Fruit fly (Drosophila melanogaster) whole organism, embryonic: ENCODE measurements around the gene Ubc4.
A peak's percentile ranks its signal among the peaks of the same experiment; 100 is the strongest.

Source experiments
- B-H1 ChIP-seq: fragments of 200-800 bp; sonication (Bioruptor generic); IDR thresholded peaks from 3 replicates; pipeline ENCODE4 v1.3.6; 2022; ENCODE audit warnings: missing biosample characterization, missing genetic modification characterization
- CG12071 ChIP-seq: fragments of 200-800 bp; sonication (Bioruptor generic); optimal IDR thresholded peaks from 3 replicates; lab custom pipeline; 2018; ENCODE audit warnings: missing biosample characterization, mild to moderate bottlenecking, missing genetic modification characterization
- CG1602 ChIP-seq: fragments of 200-800 bp; sonication (Bioruptor generic); optimal IDR thresholded peaks from 3 replicates; lab custom pipeline; 2016; ENCODE audit warnings: missing biosample characterization, missing genetic modification characterization
- CG16813 ChIP-seq: fragments of 200-800 bp; sonication (Bioruptor generic); IDR thresholded peaks from 3 replicates; pipeline ENCODE4 v1.3.6; 2022; ENCODE audit warnings: missing biosample characterization, missing genetic modification characterization; ENCODE audit not compliant: partially characterized antibody
- CG17186 ChIP-seq: fragments of 200-800 bp; sonication (Bioruptor generic); optimal IDR thresholded peaks from 3 replicates; lab custom pipeline; 2017; ENCODE audit warnings: missing biosample characterization, missing genetic modification reagents, missing genetic modification characterization
- CG18599 ChIP-seq: fragments of 200-800 bp; sonication (Bioruptor generic); optimal IDR thresholded peaks from 3 replicates; lab custom pipeline; 2017; ENCODE audit warnings: missing biosample characterization, missing genetic modification characterization, mild to moderate bottlenecking, moderate library complexity, missing genetic modification reagents
- CG31224 ChIP-seq: fragments of 200-800 bp; sonication (Bioruptor generic); IDR thresholded peaks from 2 replicates; pipeline ENCODE4 v1.3.6; 2022; ENCODE audit warnings: missing biosample characterization, missing genetic modification characterization
- CG3995 ChIP-seq: fragments of 200-800 bp; sonication (Bioruptor generic); optimal IDR thresholded peaks from 3 replicates; lab custom pipeline; 2016; ENCODE audit warnings: missing biosample characterization, missing genetic modification characterization
- CG4282 ChIP-seq: fragments of 200-800 bp; sonication (Bioruptor generic); optimal IDR thresholded peaks from 2 replicates; lab custom pipeline; 2016; ENCODE audit warnings: missing biosample characterization, missing genetic modification characterization
- CG4360 ChIP-seq: fragments of 200-800 bp; sonication (Bioruptor generic); IDR thresholded peaks from 2 replicates; pipeline ENCODE4 v1.3.6; 2022; ENCODE audit warnings: missing biosample characterization, missing genetic modification characterization
- CG7745 ChIP-seq: fragments of 200-800 bp; sonication (Bioruptor generic); optimal IDR thresholded peaks from 2 replicates; lab custom pipeline; 2018; ENCODE audit warnings: missing biosample characterization, mild to moderate bottlenecking, missing genetic modification characterization, moderate library complexity
- CG7786 ChIP-seq: fragments of 200-800 bp; sonication (Bioruptor generic); optimal IDR thresholded peaks from 2 replicates; lab custom pipeline; 2016; ENCODE audit warnings: missing biosample characterization, missing genetic modification characterization
- CG9609 ChIP-seq: fragments of 200-800 bp; sonication (Bioruptor generic); optimal IDR thresholded peaks from 3 replicates; lab custom pipeline; 2016; ENCODE audit warnings: missing biosample characterization, missing genetic modification characterization
- Camta ChIP-seq: fragments of 200-800 bp; sonication (Bioruptor generic); optimal IDR thresholded peaks from 2 replicates; lab custom pipeline; 2016; ENCODE audit warnings: missing biosample characterization, missing genetic modification characterization
- Dek ChIP-seq: fragments of 200-800 bp; sonication (Bioruptor generic); optimal IDR thresholded peaks from 3 replicates; lab custom pipeline; 2019; ENCODE audit warnings: missing biosample characterization, mild to moderate bottlenecking, missing genetic modification characterization, moderate library complexity
- Dfd ChIP-seq, 2 experiments: fragments of >200 bp; optimal IDR thresholded peaks; 2 replicates each; lab custom pipeline; 2017; ENCODE audit warnings: missing biosample characterization in 2 of 2, missing genetic modification characterization in 2 of 2
- Dip2 ChIP-seq: fragments of 200-800 bp; sonication (Bioruptor generic); IDR thresholded peaks from 2 replicates; pipeline ENCODE4 v1.3.6; 2022; ENCODE audit warnings: missing biosample characterization, missing genetic modification characterization
- Ets65A ChIP-seq: fragments of 200-800 bp; sonication (Bioruptor generic); peaks from one replicate; lab custom pipeline; 2016; ENCODE audit warnings: missing biosample characterization, missing genetic modification characterization
- HLH3B ChIP-seq: fragments of 200-800 bp; sonication (Bioruptor generic); IDR thresholded peaks from 2 replicates; pipeline ENCODE4 v1.3.6; 2022; ENCODE audit warnings: missing biosample characterization, missing genetic modification characterization
- Hr39 ChIP-seq: fragments of >200 bp; optimal IDR thresholded peaks from 2 replicates; lab custom pipeline; 2017
- Lhr ChIP-seq: fragments of 200-800 bp; sonication (Bioruptor generic); optimal IDR thresholded peaks from 3 replicates; lab custom pipeline; 2017; ENCODE audit warnings: mild to moderate bottlenecking, missing biosample characterization, missing genetic modification reagents, missing genetic modification characterization
- MBD-R2 ChIP-seq: fragments of 200-800 bp; sonication (Bioruptor generic); IDR thresholded peaks from 2 replicates; pipeline ENCODE4 v1.3.6; 2022; ENCODE audit warnings: missing biosample characterization, missing genetic modification characterization
- Med ChIP-seq: fragments of 200-800 bp; sonication (Bioruptor generic); peaks from one replicate; lab custom pipeline; 2016; ENCODE audit warnings: missing biosample characterization, missing genetic modification characterization, mild to moderate bottlenecking, inconsistent platforms, moderate library complexity
- Myb ChIP-seq: fragments of 200-800 bp; sonication (Bioruptor generic); optimal IDR thresholded peaks from 2 replicates; lab custom pipeline; 2016; ENCODE audit warnings: missing biosample characterization, missing genetic modification characterization
- NFAT ChIP-seq: fragments of 200-800 bp; sonication (Bioruptor generic); IDR thresholded peaks from 2 replicates; pipeline ENCODE4 v1.3.6; 2022; ENCODE audit warnings: missing biosample characterization, missing genetic modification characterization
- Rx ChIP-seq: fragments of 200-800 bp; sonication (Bioruptor generic); IDR thresholded peaks from 2 replicates; pipeline ENCODE4 v1.3.6; 2022; ENCODE audit warnings: missing biosample characterization, missing genetic modification characterization
- Sry-δ ChIP-seq: fragments of 200-800 bp; sonication (Bioruptor generic); optimal IDR thresholded peaks from 2 replicates; lab custom pipeline; 2016; ENCODE audit warnings: missing biosample characterization, missing genetic modification characterization
- Trl ChIP-seq, 3 experiments: fragments of >200 bp in 2 of 3; fragments of 200-800 bp in 1 of 3; sonication (Bioruptor generic) in 1 of 3; optimal IDR thresholded peaks; 2 replicates in 1 of 3; 3 replicates in 2 of 3; lab custom pipeline; 2016 to 2017; ENCODE audit warnings: missing biosample characterization in 1 of 3, missing genetic modification characterization in 1 of 3
- bsh ChIP-seq, 2 experiments: fragments of 200-800 bp; sonication (Bioruptor generic); optimal IDR thresholded peaks; 2 replicates each; lab custom pipeline; 2017 to 2018; ENCODE audit warnings: mild to moderate bottlenecking in 2 of 2, missing biosample characterization in 2 of 2, missing genetic modification characterization in 2 of 2, moderate library complexity in 1 of 2
- btn ChIP-seq: fragments of 200-800 bp; sonication (Bioruptor generic); optimal IDR thresholded peaks from 2 replicates; lab custom pipeline; 2016; ENCODE audit warnings: missing biosample characterization, missing genetic modification characterization
- cad ChIP-seq: fragments of >200 bp; optimal IDR thresholded peaks from 2 replicates; lab custom pipeline; 2017; ENCODE audit warnings: missing biosample characterization, missing genetic modification characterization
- esg ChIP-seq: fragments of 200-800 bp; sonication (Bioruptor generic); conservative IDR thresholded peaks from 2 replicates; pipeline ENCODE4 v1.3.6; 2022; ENCODE audit warnings: missing biosample characterization, missing genetic modification characterization
- grn ChIP-seq: fragments of 200-800 bp; sonication (Bioruptor generic); optimal IDR thresholded peaks from 3 replicates; lab custom pipeline; 2017; ENCODE audit warnings: missing biosample characterization, missing genetic modification characterization
- gsb ChIP-seq: fragments of 200-800 bp; sonication (Bioruptor generic); IDR thresholded peaks from 2 replicates; pipeline ENCODE4 v1.3.6; 2022; ENCODE audit warnings: missing biosample characterization, missing genetic modification characterization
- jigr1 ChIP-seq: fragments of 200-800 bp; sonication (Bioruptor generic); IDR thresholded peaks from 3 replicates; pipeline ENCODE4 v1.3.6; 2022; ENCODE audit warnings: missing biosample characterization, missing genetic modification characterization
- kni ChIP-seq: fragments of 200-800 bp; sonication (Bioruptor generic); optimal IDR thresholded peaks from 3 replicates; lab custom pipeline; 2017; ENCODE audit warnings: mild to moderate bottlenecking, missing biosample characterization, missing genetic modification reagents, missing genetic modification characterization
- lmd ChIP-seq: fragments of 200-800 bp; sonication (Bioruptor generic); IDR thresholded peaks from 2 replicates; pipeline ENCODE4 v1.3.6; 2022; ENCODE audit warnings: missing biosample characterization, missing genetic modification characterization
- mam ChIP-seq: fragments of 200-800 bp; sonication (Bioruptor generic); optimal IDR thresholded peaks from 3 replicates; lab custom pipeline; 2016; ENCODE audit warnings: missing biosample characterization, missing genetic modification characterization
- nom ChIP-seq: fragments of 200-800 bp; sonication (Bioruptor generic); optimal IDR thresholded peaks from 2 replicates; lab custom pipeline; 2017; ENCODE audit warnings: missing biosample characterization, missing genetic modification characterization, mild to moderate bottlenecking, moderate library complexity, missing genetic modification reagents
- pan ChIP-seq, 4 experiments: fragments of >200 bp in 3 of 4; fragments of 200-800 bp in 1 of 4; sonication (Bioruptor generic) in 1 of 4; optimal IDR thresholded peaks in 3 of 4; IDR thresholded peaks in 1 of 4; 2 replicates each; pipeline versions ENCODE4 v1.3.6 to Lab custom; 2017 to 2022; ENCODE audit warnings: missing biosample characterization in 2 of 4, missing genetic modification characterization in 2 of 4, mixed read lengths in 1 of 4
- row ChIP-seq: fragments of 200-800 bp; sonication (Bioruptor generic); IDR thresholded peaks from 3 replicates; pipeline ENCODE4 v1.3.6; 2022; ENCODE audit warnings: missing biosample characterization, missing genetic modification characterization
- scrt ChIP-seq: fragments of 200-800 bp; sonication (Bioruptor generic); optimal IDR thresholded peaks from 2 replicates; lab custom pipeline; 2018; ENCODE audit warnings: missing biosample characterization, mild to moderate bottlenecking, missing genetic modification characterization, moderate library complexity
- sisA ChIP-seq: fragments of 200-800 bp; sonication (Bioruptor generic); IDR thresholded peaks from 2 replicates; pipeline ENCODE4 v1.3.6; 2022; ENCODE audit warnings: missing biosample characterization, missing genetic modification characterization
- slou ChIP-seq: fragments of 200-800 bp; sonication (Bioruptor generic); optimal IDR thresholded peaks from 3 replicates; lab custom pipeline; 2016; ENCODE audit warnings: missing biosample characterization, missing genetic modification characterization
- sqz ChIP-seq: fragments of 200-800 bp; sonication (Bioruptor generic); optimal IDR thresholded peaks from 3 replicates; lab custom pipeline; 2018; ENCODE audit warnings: missing biosample characterization, mild to moderate bottlenecking, missing genetic modification characterization
- tup ChIP-seq: fragments of 200-800 bp; sonication (Bioruptor generic); optimal IDR thresholded peaks from 2 replicates; lab custom pipeline; 2016; ENCODE audit warnings: missing biosample characterization, mild to moderate bottlenecking, missing genetic modification characterization, moderate library complexity
- z ChIP-seq: fragments of 200-800 bp; sonication (Bioruptor generic); IDR thresholded peaks from 3 replicates; pipeline ENCODE4 v1.3.6; 2022; ENCODE audit warnings: missing biosample characterization, missing genetic modification characterization
- zfh1 ChIP-seq: fragments of 200-800 bp; sonication (Bioruptor generic); IDR thresholded peaks from 3 replicates; pipeline ENCODE4 v1.3.6; 2022; ENCODE audit warnings: missing biosample characterization, missing genetic modification characterization

Gene Ubc4

DNA sequence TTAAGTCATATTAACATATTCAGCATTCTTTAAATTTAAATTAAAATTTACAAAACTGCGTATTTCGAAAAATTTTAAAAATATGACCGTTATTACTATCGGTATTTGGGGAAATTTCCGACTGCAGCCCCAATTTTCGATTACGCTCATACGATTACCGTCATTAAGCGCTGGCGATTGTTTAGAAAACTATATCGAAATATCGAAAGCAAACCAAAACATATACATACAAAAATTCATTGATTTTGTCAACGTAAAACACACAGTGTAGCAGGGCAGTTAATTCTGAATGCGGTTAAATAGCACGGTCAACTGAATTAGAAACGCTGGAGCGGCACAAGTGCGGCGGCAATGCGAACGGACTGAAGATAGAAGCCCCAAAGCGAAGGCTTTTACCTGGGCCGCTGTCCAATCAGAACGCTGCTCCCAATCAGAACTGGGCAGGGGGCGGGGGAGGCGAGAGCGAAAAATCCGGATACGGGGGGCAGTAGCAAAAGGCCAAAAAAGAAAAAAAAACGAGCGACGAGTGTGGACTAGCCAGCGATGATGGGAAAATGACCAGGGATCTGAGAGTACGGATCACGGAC is 6.1 kb downstream of the Ubc4 start, which contains the start of gene CG16711 (continued):
- TF ChIP-seq bsh (GFP tag; optimal IDR thresholded peaks at IDR 0.05; lab: Kevin White, UChicago) (no peak), Sry-δ (GFP tag; lab: Kevin White, UChicago) (peak; percentile 76), kni (no peak), pan (optimal IDR thresholded peaks at IDR 0.05; lab: Kevin White, UChicago) (no peak), pan (GFP tag; optimal IDR thresholded peaks at IDR 0.05 in 1 of 2, IDR thresholded peaks at IDR 0.05 in 1 of 2) (no peak), sisA (GFP tag; lab: Robert Waterston, UW) (no peak), Dip2 (GFP tag; lab: Robert Waterston, UW) (no peak), zfh1 (0 out of 3 replicates have a peak, but pooled peaks have one; percentile 21), Trl (optimal IDR thresholded peaks at IDR 0.05; lab: Kevin White, UChicago) (no peak), Trl (GFP tag; optimal IDR thresholded peaks at IDR 0.05; lab: Kevin White, UChicago) (no peak), CG17186 (GFP tag; lab: Kevin White, UChicago) (no peak), CG12071 (GFP tag; lab: Kevin White, UChicago) (no peak), cad (GFP tag; lab: Kevin White, UChicago) (no peak), tup (no peak), CG4360 (GFP tag; lab: Robert Waterston, UW) (no peak), mam (GFP tag; lab: Kevin White, UChicago) (no peak), Dek (tag; lab: Kevin White, UChicago) (no peak), CG3995 (GFP tag; lab: Kevin White, UChicago) (no peak), esg (GFP tag; lab: Robert Waterston, UW) (no peak), CG4282 (GFP tag; lab: Kevin White, UChicago) (no peak), CG18599 (GFP tag; lab: Kevin White, UChicago) (no peak), CG31224 (GFP tag; lab: Robert Waterston, UW) (no peak), z (GFP tag; lab: Robert Waterston, UW) (no peak), CG7786 (GFP tag; lab: Kevin White, UChicago) (no peak), btn (GFP tag; lab: Kevin White, UChicago) (no peak), Rx (no peak), NFAT (GFP tag; lab: Robert Waterston, UW) (no peak), slou (no peak), grn (GFP tag; lab: Kevin White, UChicago) (no peak), scrt (no peak), Lhr (GFP tag; lab: Kevin White, UChicago) (no peak), Camta (GFP tag; lab: Kevin White, UChicago) (no peak), Hr39 (lab: Kevin White, UChicago) (no peak), CG7745 (tag; lab: Kevin White, UChicago) (no peak), jigr1 (GFP tag; lab: Robert Waterston, UW) (no peak), Dfd (GFP tag; optimal IDR thresholded peaks at IDR 0.05; lab: Kevin White, UChicago) (no peak), CG16813 (GFP tag; lab: Robert Waterston, UW) (peak; percentile 87), nom (GFP tag; lab: Kevin White, UChicago) (no peak), CG1602 (GFP tag; lab: Kevin White, UChicago) (no peak), MBD-R2 (GFP tag; lab: Robert Waterston, UW) (peak; percentile 71; the same call in 1 of the 2 replicates)

DNA sequence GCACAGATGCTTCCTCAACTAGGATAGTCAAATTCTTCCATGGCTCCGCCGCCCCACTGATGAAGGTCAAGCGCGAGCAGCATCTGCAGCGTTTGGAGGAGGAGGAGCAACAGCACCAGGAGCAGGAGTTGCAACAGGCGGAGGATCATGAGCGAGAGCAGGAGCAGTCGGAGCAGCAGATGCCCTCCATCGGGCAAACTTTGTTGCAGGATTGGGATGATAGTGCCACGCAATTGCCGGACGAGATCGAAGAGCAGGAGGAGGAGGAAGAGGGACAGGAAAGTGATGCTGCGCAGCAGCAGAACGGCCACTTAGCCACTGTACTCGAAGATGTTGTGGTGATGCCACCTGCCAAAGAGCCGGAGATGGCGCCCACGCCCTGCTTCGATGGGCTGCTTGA is 7.5 kb downstream of the Ubc4 start:
- TF ChIP-seq lmd (GFP tag; lab: Robert Waterston, UW) (no peak), sqz (no peak), HLH3B (GFP tag; lab: Robert Waterston, UW) (no peak), gsb (GFP tag; lab: Robert Waterston, UW) (no peak), Med (GFP tag; lab: Kevin White, UChicago) (peak; percentile 4), CG9609 (GFP tag; lab: Kevin White, UChicago) (no peak), Myb (GFP tag; lab: Kevin White, UChicago) (no peak), Ets65A (peak; percentile 92), B-H1 (GFP tag; lab: Robert Waterston, UW) (no peak), row (GFP tag; lab: Robert Waterston, UW) (no peak)
- TF ChIP-seq, all 482 proteins: peak for 2
